Worm (Caenorhabditis elegans) whole organism, L2 larva: ENCODE measurements around the gene Y49E10.16.

Source experiments
- R02D3.7 ChIP-seq: fragments of 150-350 bp; optimal IDR thresholded peaks from 2 replicates; lab custom pipeline; 2014; ENCODE audit warnings: missing biosample characterization, missing genetic modification characterization
- aly-2 ChIP-seq: fragments of 150-350 bp; optimal IDR thresholded peaks from 2 replicates; lab custom pipeline; 2014; ENCODE audit warnings: missing biosample characterization, missing genetic modification characterization
- ceh-82 ChIP-seq: fragments of 150-350 bp; optimal IDR thresholded peaks from 2 replicates; lab custom pipeline; 2014; ENCODE audit warnings: missing biosample characterization, missing genetic modification characterization
- egl-27 ChIP-seq: sonication (generic microtip); optimal IDR thresholded peaks from 3 replicates; lab custom pipeline; 2017; ENCODE audit warnings: missing biosample characterization, missing genetic modification reagents, missing genetic modification characterization
- lin-13 ChIP-seq: fragments of 150-350 bp; optimal IDR thresholded peaks from 2 replicates; lab custom pipeline; 2014; ENCODE audit warnings: missing biosample characterization, missing genetic modification reagents, missing genetic modification characterization
- lin-39 ChIP-seq: fragments of 150-350 bp; optimal IDR thresholded peaks from 2 replicates; lab custom pipeline; 2014; ENCODE audit warnings: missing biosample characterization, missing genetic modification reagents, missing genetic modification characterization
- lsy-2 ChIP-seq, 2 experiments: fragments of 150-350 bp in 1 of 2; sonication (generic microtip) in 1 of 2; optimal IDR thresholded peaks; 2 replicates each; lab custom pipeline; 2014 to 2017; ENCODE audit warnings: missing biosample characterization in 2 of 2, missing genetic modification characterization in 2 of 2
- nhr-10 ChIP-seq: sonication (generic microtip); optimal IDR thresholded peaks from 2 replicates; lab custom pipeline; 2017; ENCODE audit warnings: missing biosample characterization, missing genetic modification characterization
- nhr-12 ChIP-seq: fragments of 150-350 bp; optimal IDR thresholded peaks from 2 replicates; lab custom pipeline; 2014; ENCODE audit warnings: missing biosample characterization, missing genetic modification characterization
- nhr-129 ChIP-seq: fragments of 150-350 bp; optimal IDR thresholded peaks from 2 replicates; lab custom pipeline; 2014; ENCODE audit warnings: missing biosample characterization, missing genetic modification characterization
- nhr-237 ChIP-seq: fragments of 150-350 bp; optimal IDR thresholded peaks from 2 replicates; lab custom pipeline; 2014; ENCODE audit warnings: missing biosample characterization, missing genetic modification characterization
- nhr-77 ChIP-seq: fragments of 150-350 bp; optimal IDR thresholded peaks from 2 replicates; lab custom pipeline; 2014; ENCODE audit warnings: missing biosample characterization, missing genetic modification characterization
- zag-1 ChIP-seq: fragments of 150-350 bp; optimal IDR thresholded peaks from 2 replicates; lab custom pipeline; 2014; ENCODE audit warnings: missing biosample characterization, missing genetic modification characterization
- ztf-4 ChIP-seq: fragments of 150-350 bp; optimal IDR thresholded peaks from 2 replicates; lab custom pipeline; 2014; ENCODE audit warnings: missing biosample characterization, missing genetic modification characterization

ce11 chrIII:12458970-12459369, 28.7 kb downstream of the Y49E10.16 start:
- TF ChIP-seq lsy-2 (tag; optimal IDR thresholded peaks at IDR 0.05; lab: Kevin White, UChicago) (no peak), lin-13 (GFP tag; lab: Kevin White, UChicago) (no peak), nhr-12 (tag; lab: Kevin White, UChicago) (no peak), ceh-82 (no peak), nhr-77 (tag; lab: Kevin White, UChicago) (no peak), aly-2 (tag; lab: Kevin White, UChicago) (no peak), egl-27 (tag; lab: Kevin White, UChicago) (no peak), nhr-129 (tag; lab: Kevin White, UChicago) (no peak), lin-39 (tag; lab: Kevin White, UChicago) (no peak), zag-1 (tag; lab: Kevin White, UChicago) (no peak), nhr-10 (tag; lab: Kevin White, UChicago) (no peak), ztf-4 (tag; lab: Kevin White, UChicago) (no peak), R02D3.7 (tag; lab: Kevin White, UChicago) (no peak), nhr-237 (tag; lab: Kevin White, UChicago) (no peak)
